Fruit fly (Drosophila melanogaster): ENCODE measurements around the gene Atac1.

Gene Atac1

dm6 chr2L:7007564-7007963 lies 47.4 kb upstream of the Atac1 start:
- TF ChIP-seq CG2199 (GFP tag; IDR thresholded peaks at IDR 0.05) (0 out of 3 replicates have a peak, but pooled peaks have one; percentile 80), pros (GFP tag; optimal IDR thresholded peaks at IDR 0.05) (peak; percentile 25), CG1603 (tag; optimal IDR thresholded peaks at IDR 0.05) (no peak), bigmax (GFP tag; optimal IDR thresholded peaks at IDR 0.05) (peak; percentile 31), CG10321 (GFP tag; IDR thresholded peaks at IDR 0.05) (no peak), CG4360 (GFP tag; IDR thresholded peaks at IDR 0.05) (peak; percentile 74), Trl (optimal IDR thresholded peaks at IDR 0.05) (no peak), Trl (GFP tag; optimal IDR thresholded peaks at IDR 0.05) (no peak), Blimp-1 (GFP tag; optimal IDR thresholded peaks at IDR 0.05) (peak; percentile 86), ci (GFP tag; IDR thresholded peaks at IDR 0.05) (0 out of 3 replicates have a peak, but pooled peaks have one; percentile 22), chinmo (GFP tag; IDR thresholded peaks at IDR 0.05; ENCODE audit: partially characterized antibody) (0 out of 4 replicates have a peak, but pooled peaks have one; percentile 37), sens (GFP tag) (peak; percentile 44), eyg (GFP tag; optimal IDR thresholded peaks at IDR 0.05) (no peak), CG12299 (tag; optimal IDR thresholded peaks at IDR 0.05) (no peak)

- TF ChIP-seq cg (GFP tag; optimal IDR thresholded peaks at IDR 0.05) (peak; percentile 3), sqz (GFP tag; optimal IDR thresholded peaks at IDR 0.05) (peak; percentile 67), Atf6 (GFP tag; IDR thresholded peaks at IDR 0.05) (no peak), sd (tag; optimal IDR thresholded peaks at IDR 0.05) (peak; percentile 28), zfh1 (GFP tag; IDR thresholded peaks at IDR 0.05) (0 out of 3 replicates have a peak, but pooled peaks have one; percentile 3), HmgZ (tag; optimal IDR thresholded peaks at IDR 0.05) (no peak), kni (GFP tag; optimal IDR thresholded peaks at IDR 0.05) (peak; percentile 16), Blimp-1 (GFP tag; optimal IDR thresholded peaks at IDR 0.05) (peak; percentile 1), chinmo (GFP tag; IDR thresholded peaks at IDR 0.05; ENCODE audit: partially characterized antibody) (0 out of 4 replicates have a peak, but pooled peaks have one; percentile 53), pros (GFP tag; optimal IDR thresholded peaks at IDR 0.05) (peak; percentile 84), dpn (GFP tag; optimal IDR thresholded peaks at IDR 0.05) (no peak), jigr1 (GFP tag; IDR thresholded peaks at IDR 0.05) (no peak)
These were observed 45.4 kb upstream of the Atac1 start for dm6 chr2L:7005489-7005888.

dm6 chr2L:7004304-7004703 lies 44.2 kb upstream of the Atac1 start:
- no peak for TF ChIP-seq Drgx (GFP tag; IDR thresholded peaks at IDR 0.05)
- TF ChIP-seq CG3726 (GFP tag; IDR thresholded peaks at IDR 0.05), result no peak
- TF ChIP-seq chif (GFP tag; optimal IDR thresholded peaks at IDR 0.05), result no peak
- no peak for TF ChIP-seq lab (GFP tag; optimal IDR thresholded peaks at IDR 0.05)
- no peak for TF ChIP-seq E2f2 (GFP tag; IDR thresholded peaks at IDR 0.05)
- 0 out of 4 replicates have a peak, but pooled peaks have one; percentile 60 for TF ChIP-seq chinmo (GFP tag; IDR thresholded peaks at IDR 0.05; ENCODE audit: partially characterized antibody)
- TF ChIP-seq dati (GFP tag; IDR thresholded peaks at IDR 0.05), result no peak
- peak; percentile 20 for TF ChIP-seq Nf-YB (GFP tag; optimal IDR thresholded peaks at IDR 0.05)
- TF ChIP-seq amos (GFP tag; IDR thresholded peaks at IDR 0.05; ENCODE audit: partially characterized antibody), result no peak
- TF ChIP-seq Rfx (GFP tag; IDR thresholded peaks at IDR 0.05), result no peak
- no peak for TF ChIP-seq D19A (tag; optimal IDR thresholded peaks at IDR 0.05)
- peak; percentile 31; the same call in 1 of the 2 replicates for TF ChIP-seq vvl (GFP tag; IDR thresholded peaks at IDR 0.05)
- peak; percentile 48 for TF ChIP-seq abd-A (tag; optimal IDR thresholded peaks at IDR 0.05)
- TF ChIP-seq Trl (optimal IDR thresholded peaks at IDR 0.05), result no peak
- TF ChIP-seq Trl (GFP tag; optimal IDR thresholded peaks at IDR 0.05), result no peak
- no peak for TF ChIP-seq C15 (GFP tag; IDR thresholded peaks at IDR 0.05)
- TF ChIP-seq Optix (GFP tag; IDR thresholded peaks at IDR 0.05), result no peak
- peak; percentile 56 for TF ChIP-seq sd (tag; optimal IDR thresholded peaks at IDR 0.05)
- no peak for TF ChIP-seq CG2875 (GFP tag; optimal IDR thresholded peaks at IDR 0.05)
- TF ChIP-seq sqz (GFP tag; optimal IDR thresholded peaks at IDR 0.05), result peak; percentile 20
- peak; percentile 54 for TF ChIP-seq CG12769 (tag; optimal IDR thresholded peaks at IDR 0.05)
- TF ChIP-seq Blimp-1 (GFP tag; optimal IDR thresholded peaks at IDR 0.05), result peak; percentile 80
- no peak for TF ChIP-seq CG15269 (tag; optimal IDR thresholded peaks at IDR 0.05)
- no peak for TF ChIP-seq crc (GFP tag; optimal IDR thresholded peaks at IDR 0.05)
- no peak for TF ChIP-seq Nf-YC (tag; optimal IDR thresholded peaks at IDR 0.05)
